Worm (Caenorhabditis elegans) whole organism, L4 larva: Measurements from ENCODE around the gene srbc-39.

Experiments used
- F26F4.8 ChIP-seq: fragments of 200-800 bp; sonication (Bioruptor generic); conservative IDR thresholded peaks from 2 replicates; pipeline ENCODE4 v1.3.6; 2022; ENCODE audit warnings: missing genetic modification characterization, missing compliant biosample characterization
- F44E2.7 ChIP-seq: fragments of 200-800 bp; sonication (Bioruptor generic); IDR thresholded peaks from 2 replicates; pipeline ENCODE4 v2.1.2; 2022; ENCODE audit warnings: missing genetic modification characterization, missing compliant biosample characterization
- Y105C5A.15 ChIP-seq: fragments of 200-800 bp; sonication (Bioruptor generic); IDR thresholded peaks from 2 replicates; pipeline ENCODE4 v1.3.6; 2022; ENCODE audit warnings: missing genetic modification characterization, missing compliant biosample characterization
- Y48G9A.11 ChIP-seq: fragments of 200-800 bp; sonication (Bioruptor generic); IDR thresholded peaks from 2 replicates; pipeline ENCODE4 v1.3.6; 2022; ENCODE audit warnings: missing genetic modification reagents, missing genetic modification characterization, missing compliant biosample characterization
- ZK337.2 ChIP-seq: fragments of 200-800 bp; sonication (Bioruptor generic); IDR thresholded peaks from 2 replicates; pipeline ENCODE4 v1.3.6; 2022; ENCODE audit warnings: missing genetic modification reagents, missing genetic modification characterization, missing compliant biosample characterization
- aly-2 ChIP-seq: sonication (generic microtip); optimal IDR thresholded peaks from 2 replicates; lab custom pipeline; 2018; ENCODE audit warnings: missing biosample characterization, missing genetic modification characterization
- ama-1 ChIP-seq: fragments of 150-350 bp; optimal IDR thresholded peaks from 2 replicates; lab custom pipeline; 2014; ENCODE audit warnings: inconsistent platforms, mixed read lengths
- ces-1 ChIP-seq: fragments of 150-350 bp; sonication (generic microtip); optimal IDR thresholded peaks from 4 replicates; lab custom pipeline; 2014; ENCODE audit warnings: missing biosample characterization, missing genetic modification reagents, missing genetic modification characterization
- cey-2 ChIP-seq: sonication (generic microtip); optimal IDR thresholded peaks from 3 replicates; lab custom pipeline; 2017; ENCODE audit warnings: missing genetic modification characterization, mild to moderate bottlenecking, missing compliant biosample characterization, antibody characterized with exemption, borderline replicate concordance; ENCODE audit not compliant: insufficient read depth
- ctbp-1 ChIP-seq: fragments of 200-800 bp; sonication (Bioruptor generic); IDR thresholded peaks from 2 replicates; pipeline ENCODE4 v1.3.6; 2022; ENCODE audit warnings: missing genetic modification reagents, missing genetic modification characterization, missing compliant biosample characterization
- daf-12 ChIP-seq: fragments of 150-350 bp; optimal IDR thresholded peaks from 2 replicates; lab custom pipeline; 2014; ENCODE audit warnings: missing biosample characterization, missing genetic modification reagents, missing genetic modification characterization
- daf-16 ChIP-seq, 3 experiments: sonication (generic microtip); optimal IDR thresholded peaks; 2 replicates each; lab custom pipeline; 2016 to 2017; ENCODE audit warnings: missing genetic modification characterization in 3 of 3, missing genetic modification reagents in 3 of 3, mild to moderate bottlenecking in 2 of 3, missing compliant biosample characterization in 2 of 3, missing biosample characterization in 1 of 3, moderate library complexity in 1 of 3
- daf-19 ChIP-seq: fragments of 200-800 bp; sonication (Bioruptor generic); conservative IDR thresholded peaks from 2 replicates; pipeline ENCODE4 v1.3.6; 2022; ENCODE audit warnings: missing genetic modification characterization, missing compliant biosample characterization
- dmd-6 ChIP-seq: fragments of 200-800 bp; sonication (Bioruptor generic); IDR thresholded peaks from 2 replicates; pipeline ENCODE4 v1.3.6; 2022; ENCODE audit warnings: missing genetic modification reagents, missing genetic modification characterization, missing compliant biosample characterization
- duxl-1 ChIP-seq: sonication (generic microtip); optimal IDR thresholded peaks from 2 replicates; lab custom pipeline; 2016; ENCODE audit warnings: mild to moderate bottlenecking, missing genetic modification characterization, moderate library complexity, missing compliant biosample characterization; ENCODE audit not compliant: poor library complexity
- egl-43 ChIP-seq: fragments of 200-800 bp; sonication (Bioruptor generic); IDR thresholded peaks from 2 replicates; pipeline ENCODE4 v1.3.6; 2022; ENCODE audit warnings: missing genetic modification reagents, missing genetic modification characterization, missing compliant biosample characterization
- gei-8 ChIP-seq: fragments of 200-800 bp; sonication (Bioruptor generic); optimal IDR thresholded peaks from 2 replicates; lab custom pipeline; 2018; ENCODE audit warnings: mild to moderate bottlenecking, missing genetic modification characterization, missing compliant biosample characterization
- hif-1 ChIP-seq, 2 experiments: sonication (generic microtip); optimal IDR thresholded peaks; 2 replicates each; lab custom pipeline; 2016 to 2017; ENCODE audit warnings: missing compliant biosample characterization in 2 of 2, missing genetic modification characterization in 2 of 2, missing genetic modification reagents in 2 of 2, missing genotype in 2 of 2, mild to moderate bottlenecking in 1 of 2
- hlh-11 ChIP-seq: fragments of 200-800 bp; sonication (Bioruptor generic); optimal IDR thresholded peaks from 2 replicates; lab custom pipeline; 2018; ENCODE audit warnings: mild to moderate bottlenecking, missing genetic modification characterization, missing compliant biosample characterization
- jun-1 ChIP-seq: fragments of 150-350 bp; optimal IDR thresholded peaks from 2 replicates; lab custom pipeline; 2014; ENCODE audit warnings: missing biosample characterization, missing genetic modification reagents, missing genetic modification characterization
- lin-1 ChIP-seq: fragments of 200-800 bp; sonication (Bioruptor generic); IDR thresholded peaks from 2 replicates; pipeline ENCODE4 v1.3.6; 2022; ENCODE audit warnings: missing genetic modification reagents, missing genetic modification characterization, missing compliant biosample characterization
- lin-39 ChIP-seq: fragments of 150-350 bp; optimal IDR thresholded peaks from 2 replicates; lab custom pipeline; 2014; ENCODE audit warnings: missing biosample characterization, missing genetic modification reagents, missing genetic modification characterization
- lir-3 ChIP-seq: sonication (generic microtip); optimal IDR thresholded peaks from 2 replicates; lab custom pipeline; 2016; ENCODE audit warnings: mild to moderate bottlenecking, missing genetic modification characterization, missing compliant biosample characterization
- madf-9 ChIP-seq: fragments of 200-800 bp; sonication (Bioruptor generic); conservative IDR thresholded peaks from 2 replicates; pipeline ENCODE4 v1.3.6; 2022; ENCODE audit warnings: missing genetic modification reagents, missing genetic modification characterization, missing compliant biosample characterization
- mdl-1 ChIP-seq, 2 experiments: fragments of 150-350 bp in 1 of 2; sonication (generic microtip) in 1 of 2; optimal IDR thresholded peaks; 2 replicates each; lab custom pipeline; 2014 to 2017; ENCODE audit warnings: missing biosample characterization in 2 of 2, missing genetic modification characterization in 2 of 2
- mep-1 ChIP-seq: fragments of 150-350 bp; sonication (generic microtip); optimal IDR thresholded peaks from 3 replicates; lab custom pipeline; 2014; ENCODE audit warnings: missing biosample characterization, missing genetic modification characterization
- mes-2 ChIP-seq: sonication (generic microtip); optimal IDR thresholded peaks from 2 replicates; lab custom pipeline; 2016; ENCODE audit warnings: missing genotype, mild to moderate bottlenecking, missing genetic modification characterization, missing compliant biosample characterization; ENCODE audit not compliant: poor library complexity, severe bottlenecking
- nhr-10 ChIP-seq: fragments of 150-350 bp; optimal IDR thresholded peaks from 2 replicates; lab custom pipeline; 2014; ENCODE audit warnings: missing biosample characterization, missing genetic modification characterization
- nhr-102 ChIP-seq: sonication (generic microtip); optimal IDR thresholded peaks from 2 replicates; lab custom pipeline; 2016; ENCODE audit warnings: mild to moderate bottlenecking, missing genetic modification characterization, moderate library complexity, missing compliant biosample characterization
- nhr-11 ChIP-seq: fragments of 150-350 bp; optimal IDR thresholded peaks from 2 replicates; lab custom pipeline; 2014; ENCODE audit warnings: missing biosample characterization, missing genetic modification characterization
- nhr-237 ChIP-seq: sonication (generic microtip); optimal IDR thresholded peaks from 2 replicates; lab custom pipeline; 2017; ENCODE audit warnings: missing biosample characterization, missing genetic modification characterization
- nhr-6 ChIP-seq: fragments of 150-350 bp; optimal IDR thresholded peaks from 2 replicates; lab custom pipeline; 2014; ENCODE audit warnings: missing biosample characterization, missing genetic modification characterization
- nhr-77 ChIP-seq: fragments of 150-350 bp; optimal IDR thresholded peaks from 2 replicates; lab custom pipeline; 2014; ENCODE audit warnings: missing biosample characterization, missing genetic modification characterization
- pha-4 ChIP-seq, 2 experiments: fragments of 150-350 bp in 1 of 2; fragments of 200-800 bp in 1 of 2; sonication (Bioruptor generic) in 1 of 2; IDR thresholded peaks in 1 of 2; optimal IDR thresholded peaks in 1 of 2; 2 replicates each; pipeline versions ENCODE4 v1.3.6 to Lab custom; 2014 to 2022; ENCODE audit warnings: missing genetic modification characterization in 2 of 2, missing genetic modification reagents in 2 of 2, missing biosample characterization in 1 of 2, missing compliant biosample characterization in 1 of 2
- pqm-1 ChIP-seq: sonication (generic microtip); optimal IDR thresholded peaks from 2 replicates; lab custom pipeline; 2017; ENCODE audit warnings: missing biosample characterization, missing genetic modification characterization
- rbr-2 ChIP-seq: sonication (generic microtip); optimal IDR thresholded peaks from 2 replicates; lab custom pipeline; 2016; ENCODE audit warnings: missing genotype, missing genetic modification characterization, missing compliant biosample characterization
- set-16 ChIP-seq: fragments of 200-800 bp; sonication (Bioruptor generic); IDR thresholded peaks from 2 replicates; pipeline ENCODE4 v1.3.6; 2022; ENCODE audit warnings: missing genetic modification reagents, missing genetic modification characterization, missing compliant biosample characterization
- skn-1 ChIP-seq: fragments of 150-350 bp; optimal IDR thresholded peaks from 2 replicates; lab custom pipeline; 2014; ENCODE audit warnings: missing biosample characterization, missing genetic modification characterization
- snpc-1.2 ChIP-seq: fragments of 200-800 bp; sonication (Bioruptor generic); IDR thresholded peaks from 2 replicates; pipeline ENCODE4 v1.3.6; 2022; ENCODE audit warnings: missing genetic modification reagents, missing genetic modification characterization, missing compliant biosample characterization
- spr-3 ChIP-seq: fragments of 200-800 bp; sonication (Bioruptor generic); optimal IDR thresholded peaks from 2 replicates; lab custom pipeline; 2018; ENCODE audit warnings: mild to moderate bottlenecking, missing genetic modification characterization, missing compliant biosample characterization
- unc-130 ChIP-seq: sonication (generic microtip); optimal IDR thresholded peaks from 2 replicates; lab custom pipeline; 2016; ENCODE audit warnings: missing genetic modification reagents, missing genetic modification characterization, missing compliant biosample characterization
- unc-62 ChIP-seq, 3 experiments: fragments of 150-350 bp in 1 of 3; sonication (generic microtip); optimal IDR thresholded peaks in 2 of 3; peaks in 1 of 3; 1 replicate in 1 of 3; 2 replicates in 2 of 3; lab custom pipeline; 2014 to 2017; ENCODE audit warnings: missing biosample characterization in 3 of 3, missing genetic modification characterization in 3 of 3, missing genetic modification reagents in 3 of 3, missing genotype in 1 of 3
- vab-7 ChIP-seq: fragments of 200-800 bp; sonication (Bioruptor generic); IDR thresholded peaks from 2 replicates; pipeline ENCODE4 v1.3.6; 2022; ENCODE audit warnings: missing genetic modification reagents, missing genetic modification characterization, missing compliant biosample characterization
- zfp-3 ChIP-seq: fragments of 200-800 bp; sonication (Bioruptor generic); conservative IDR thresholded peaks from 2 replicates; pipeline ENCODE4 v1.3.6; 2022; ENCODE audit warnings: missing genetic modification reagents, missing genetic modification characterization, missing compliant biosample characterization

srbc-39 gene

ce11 chrV:671342-671741 is 37.6 kb upstream of the srbc-39 start, which contains the start of gene sru-24:
Gene sru-24 (minus strand): TSS chrV:671442.
- no peak for TF ChIP-seq ctbp-1
- TF ChIP-seq dmd-6 = no peak
- no peak for TF ChIP-seq nhr-77 (tag; lab: Kevin White, UChicago)
- TF ChIP-seq aly-2 (tag; lab: Kevin White, UChicago) = no peak
- no peak for TF ChIP-seq vab-7
- no peak for TF ChIP-seq zfp-3 (GFP tag; lab: Robert Waterston, UW)
- TF ChIP-seq nhr-102 (tag; lab: Kevin White, UChicago) = no peak
- TF ChIP-seq lir-3 = no peak
- TF ChIP-seq ama-1 = no peak
- no peak for TF ChIP-seq ZK337.2 (GFP tag; lab: Robert Waterston, UW)
- no peak for TF ChIP-seq egl-43 (GFP tag; lab: Robert Waterston, UW)
- no peak for TF ChIP-seq nhr-11
- TF ChIP-seq snpc-1.2 (GFP tag; lab: Robert Waterston, UW) = no peak

ce11 chrV:674213-674612 is 34.7 kb upstream of the srbc-39 start, which contains the start of gene sru-25:
Gene sru-25 (minus strand): TSS chrV:674313.
- TF ChIP-seq F44E2.7 (GFP tag; lab: Robert Waterston, UW) = no peak

- no peak for TF ChIP-seq Y105C5A.15 (GFP tag; lab: Robert Waterston, UW)
- no peak for TF ChIP-seq egl-43 (GFP tag; lab: Robert Waterston, UW)
- TF ChIP-seq hlh-11 = no peak
- no peak for TF ChIP-seq rbr-2
- no peak for TF ChIP-seq nhr-11
- no peak for TF ChIP-seq Y48G9A.11 (GFP tag; lab: Robert Waterston, UW)
- no peak for TF ChIP-seq nhr-237 (tag; lab: Kevin White, UChicago)
These were observed 32.8 kb upstream of the srbc-39 start for ce11 chrV:676090-676489.

- TF ChIP-seq pha-4 (GFP tag; IDR thresholded peaks at IDR 0.05; lab: Robert Waterston, UW) (no peak), pha-4 (tag; optimal IDR thresholded peaks at IDR 0.05; lab: Kevin White, UChicago) (no peak), pqm-1 (peak; percentile 62), mep-1 (no peak), gei-8 (GFP tag; lab: Kevin White, UChicago) (no peak), mdl-1 (tag; optimal IDR thresholded peaks at IDR 0.05; lab: Kevin White, UChicago) (peak in 1 of 2 experiments; percentile 28), ama-1 (no peak), lin-39 (tag; lab: Kevin White, UChicago) (no peak), daf-19 (no peak), nhr-237 (tag; lab: Kevin White, UChicago) (no peak), skn-1 (tag; lab: Kevin White, UChicago) (no peak), Y48G9A.11 (GFP tag; lab: Robert Waterston, UW) (no peak), daf-12 (tag; lab: Kevin White, UChicago) (no peak), hif-1 (tag; optimal IDR thresholded peaks at IDR 0.05; lab: Kevin White, UChicago) (peak in 1 of 2 experiments; percentile 57), nhr-6 (no peak), unc-62 (GFP tag; optimal IDR thresholded peaks at IDR 0.05 in 1 of 2; lab: Kevin White, UChicago) (peak in 1 of 2 experiments; percentile 80), unc-62 (tag; optimal IDR thresholded peaks at IDR 0.05; lab: Kevin White, UChicago) (no peak), unc-130 (GFP tag; lab: Kevin White, UChicago) (no peak), jun-1 (tag; lab: Kevin White, UChicago) (no peak), F26F4.8 (GFP tag; lab: Robert Waterston, UW) (no peak), ces-1 (GFP tag; lab: Kevin White, UChicago) (no peak), ZK337.2 (GFP tag; lab: Robert Waterston, UW) (no peak), set-16 (GFP tag; lab: Robert Waterston, UW) (no peak), mes-2 (peak; percentile 44), daf-16 (GFP tag; optimal IDR thresholded peaks at IDR 0.05; lab: Kevin White, UChicago) (no peak), daf-16 (tag; optimal IDR thresholded peaks at IDR 0.05; lab: Kevin White, UChicago) (no peak), duxl-1 (tag; lab: Kevin White, UChicago) (peak; percentile 17), spr-3 (no peak), cey-2 (tag; lab: Kevin White, UChicago) (no peak), madf-9 (GFP tag; lab: Robert Waterston, UW) (no peak), nhr-10 (tag; lab: Kevin White, UChicago) (no peak), lin-1 (GFP tag; lab: Robert Waterston, UW) (no peak)
These were observed 32.3 kb upstream of the srbc-39 start, which contains the start of the genes fbxa-72 and srx-21 for ce11 chrV:676550-677084. Gene fbxa-72 (minus strand): TSS chrV:676753. Gene srx-21 (plus strand): TSS chrV:677034.
